Worm (Caenorhabditis elegans) whole organism, L2 larva: Measurements from ENCODE around the gene tbc-8.

ENCODE experiments used
- Y55F3AM.14 ChIP-seq: fragments of 200-800 bp; sonication (Bioruptor generic); optimal IDR thresholded peaks from 2 replicates; lab custom pipeline; 2018; ENCODE audit warnings: mild to moderate bottlenecking, missing genetic modification characterization, missing compliant biosample characterization
- ama-1 ChIP-seq: fragments of 150-350 bp; optimal IDR thresholded peaks from 2 replicates; lab custom pipeline; 2018; ENCODE audit warnings: inconsistent platforms
- blmp-1 ChIP-seq: sonication (generic microtip); optimal IDR thresholded peaks from 2 replicates; lab custom pipeline; 2017; ENCODE audit warnings: missing genetic modification characterization, mild to moderate bottlenecking, missing compliant biosample characterization, antibody characterized with exemption, moderate library complexity; ENCODE audit not compliant: insufficient read depth
- elt-1 ChIP-seq: fragments of 150-350 bp; optimal IDR thresholded peaks from 2 replicates; lab custom pipeline; 2014; ENCODE audit warnings: missing biosample characterization, missing genetic modification characterization
- elt-3 ChIP-seq: sonication (generic microtip); optimal IDR thresholded peaks from 2 replicates; lab custom pipeline; 2017; ENCODE audit warnings: missing biosample characterization, missing genetic modification characterization
- lsy-2 ChIP-seq, 2 experiments: fragments of 150-350 bp in 1 of 2; sonication (generic microtip) in 1 of 2; optimal IDR thresholded peaks; 2 replicates each; lab custom pipeline; 2014 to 2017; ENCODE audit warnings: missing biosample characterization in 2 of 2, missing genetic modification characterization in 2 of 2
- mdl-1 ChIP-seq, 2 experiments: fragments of 150-350 bp in 1 of 2; sonication (generic microtip) in 1 of 2; optimal IDR thresholded peaks; 2 replicates each; lab custom pipeline; 2017; ENCODE audit warnings: missing biosample characterization in 2 of 2, missing genetic modification characterization in 2 of 2
- nhr-10 ChIP-seq: sonication (generic microtip); optimal IDR thresholded peaks from 2 replicates; lab custom pipeline; 2017; ENCODE audit warnings: missing biosample characterization, missing genetic modification characterization
- nhr-23 ChIP-seq: fragments of 150-350 bp; optimal IDR thresholded peaks from 2 replicates; lab custom pipeline; 2014; ENCODE audit warnings: missing biosample characterization, missing genetic modification reagents, missing genetic modification characterization
- skn-1 ChIP-seq: sonication (generic microtip); optimal IDR thresholded peaks from 2 replicates; lab custom pipeline; 2017; ENCODE audit warnings: missing biosample characterization, missing genetic modification characterization
- unc-62 ChIP-seq: fragments of 150-350 bp; optimal IDR thresholded peaks from 2 replicates; lab custom pipeline; 2014; ENCODE audit warnings: missing biosample characterization, missing genetic modification reagents, missing genetic modification characterization
- ztf-11 ChIP-seq: sonication (generic microtip); optimal IDR thresholded peaks from 2 replicates; lab custom pipeline; 2017; ENCODE audit warnings: missing biosample characterization, missing genetic modification characterization

DNA sequence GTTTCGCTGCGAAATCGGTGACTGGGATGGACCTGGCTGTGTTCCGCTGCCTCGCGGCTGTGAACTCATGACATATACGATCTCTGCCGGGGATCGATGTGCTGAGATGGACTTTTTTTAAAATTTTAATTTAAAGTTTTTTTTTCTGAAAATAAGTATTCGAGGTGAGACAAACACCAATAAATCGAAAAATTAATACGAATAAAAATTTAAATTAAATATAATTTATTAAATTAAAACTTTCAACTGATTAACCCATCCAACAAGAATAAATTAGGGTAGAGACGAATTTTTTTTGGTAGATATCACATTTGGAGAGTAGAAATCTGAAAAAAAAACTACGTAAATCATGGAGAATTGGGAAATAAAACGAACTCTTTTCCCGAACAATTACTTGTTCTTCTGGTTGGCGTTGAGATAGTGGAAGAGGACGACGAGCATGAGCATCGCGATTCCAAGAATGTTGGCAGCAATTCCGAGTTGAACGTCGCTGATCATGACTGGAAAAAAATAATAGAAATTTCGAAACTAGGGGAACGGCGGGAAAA lies 46.6 kb upstream of the tbc-8 start, which contains the start of the genes unc-50 and ostf-4:
- TF ChIP-seq nhr-10 (tag; lab: Kevin White, UChicago) = no peak
- no peak for TF ChIP-seq mdl-1 (tag; optimal IDR thresholded peaks at IDR 0.05; lab: Kevin White, UChicago)
- no peak for TF ChIP-seq nhr-23
- TF ChIP-seq elt-1 (tag; lab: Kevin White, UChicago) = no peak
- TF ChIP-seq skn-1 (tag; lab: Kevin White, UChicago) = no peak
- TF ChIP-seq blmp-1 (tag; lab: Kevin White, UChicago) = no peak
- TF ChIP-seq elt-3 (tag; lab: Kevin White, UChicago) = no peak
- TF ChIP-seq ama-1 (lab: Kevin White, UChicago) = no peak
- TF ChIP-seq unc-62 = no peak
- no peak for TF ChIP-seq Y55F3AM.14
- no peak for TF ChIP-seq ztf-11 (tag; lab: Kevin White, UChicago)
- TF ChIP-seq lsy-2 (tag; optimal IDR thresholded peaks at IDR 0.05; lab: Kevin White, UChicago) = no peak
